Fruit fly (Drosophila melanogaster) whole organism, embryonic: ENCODE measurements around the gene Alg7.
A peak's percentile ranks its signal among the peaks of the same experiment; 100 is the strongest.

Experiments used
- Awh ChIP-seq: fragments of 200-800 bp; sonication (Bioruptor generic); IDR thresholded peaks from 2 replicates; pipeline ENCODE4, ENCODE4 v1.3.6; 2022; ENCODE audit warnings: missing biosample characterization, missing genetic modification characterization
- B-H2 ChIP-seq: fragments of 200-800 bp; sonication (Bioruptor generic); optimal IDR thresholded peaks from 2 replicates; lab custom pipeline; 2018; ENCODE audit warnings: missing biosample characterization, mild to moderate bottlenecking, missing genetic modification characterization
- Blimp-1 ChIP-seq: fragments of 200-800 bp; sonication (Bioruptor generic); optimal IDR thresholded peaks from 3 replicates; lab custom pipeline; 2018; ENCODE audit warnings: missing biosample characterization, missing genetic modification characterization, mild to moderate bottlenecking, moderate library complexity, missing genetic modification reagents
- CG10565 ChIP-seq: fragments of 200-800 bp; sonication (Bioruptor generic); optimal IDR thresholded peaks from 3 replicates; lab custom pipeline; 2016; ENCODE audit warnings: missing biosample characterization, mild to moderate bottlenecking, missing genetic modification characterization
- CG10654 ChIP-seq: fragments of 200-800 bp; sonication (Bioruptor generic); optimal IDR thresholded peaks from 2 replicates; lab custom pipeline; 2016; ENCODE audit warnings: missing biosample characterization, missing genetic modification characterization
- CG11093 ChIP-seq: fragments of 200-800 bp; sonication (Bioruptor generic); IDR thresholded peaks from 3 replicates; pipeline ENCODE4 v1.3.6; 2022; ENCODE audit warnings: missing biosample characterization, missing genetic modification characterization
- CG11398 ChIP-seq: fragments of 200-800 bp; sonication (Bioruptor generic); optimal IDR thresholded peaks from 2 replicates; lab custom pipeline; 2016; ENCODE audit warnings: missing biosample characterization, missing genetic modification characterization
- CG12104 ChIP-seq: fragments of 200-800 bp; sonication (Bioruptor generic); optimal IDR thresholded peaks from 3 replicates; lab custom pipeline; 2016; ENCODE audit warnings: missing biosample characterization, missing genetic modification characterization
- CG13424 ChIP-seq: fragments of 200-800 bp; sonication (Bioruptor generic); optimal IDR thresholded peaks from 2 replicates; lab custom pipeline; 2019; ENCODE audit warnings: missing biosample characterization, mild to moderate bottlenecking, missing genetic modification characterization, moderate library complexity
- CG13775 ChIP-seq: fragments of 200-800 bp; sonication (Bioruptor generic); optimal IDR thresholded peaks from 3 replicates; lab custom pipeline; 2017; ENCODE audit warnings: missing biosample characterization, mild to moderate bottlenecking, missing genetic modification characterization
- CG14050 ChIP-seq: fragments of 200-800 bp; sonication (Bioruptor generic); IDR thresholded peaks from 3 replicates; pipeline ENCODE4 v1.3.6; 2022; ENCODE audit warnings: missing biosample characterization, missing genetic modification characterization
- CG16779 ChIP-seq: fragments of 200-800 bp; sonication (Bioruptor generic); IDR thresholded peaks from 2 replicates; pipeline ENCODE4 v1.3.6; 2022; ENCODE audit warnings: missing biosample characterization, missing genetic modification characterization
- CG2116 ChIP-seq: fragments of 200-800 bp; sonication (Bioruptor generic); optimal IDR thresholded peaks from 3 replicates; lab custom pipeline; 2018; ENCODE audit warnings: missing biosample characterization, mild to moderate bottlenecking, missing genetic modification characterization
- CG32767 ChIP-seq: fragments of 200-800 bp; sonication (Bioruptor generic); IDR thresholded peaks from 2 replicates; pipeline ENCODE4 v1.3.6; 2022; ENCODE audit warnings: missing biosample characterization, missing genetic modification characterization
- CG3838 ChIP-seq: fragments of 200-800 bp; sonication (Bioruptor generic); optimal IDR thresholded peaks from 3 replicates; lab custom pipeline; 2016; ENCODE audit warnings: missing biosample characterization, missing genetic modification characterization
- CG6683 ChIP-seq: fragments of 200-800 bp; sonication (Bioruptor generic); optimal IDR thresholded peaks from 2 replicates; lab custom pipeline; 2017; ENCODE audit warnings: missing biosample characterization, mild to moderate bottlenecking, missing genetic modification characterization, missing genetic modification reagents
- CG7357 ChIP-seq: fragments of 200-800 bp; sonication (Bioruptor generic); IDR thresholded peaks from 3 replicates; pipeline ENCODE4 v1.3.6; 2022; ENCODE audit warnings: missing biosample characterization, missing genetic modification characterization
- CG7786 ChIP-seq: fragments of 200-800 bp; sonication (Bioruptor generic); optimal IDR thresholded peaks from 2 replicates; lab custom pipeline; 2016; ENCODE audit warnings: missing biosample characterization, missing genetic modification characterization
- CG7963 ChIP-seq: fragments of 200-800 bp; sonication (Bioruptor generic); IDR thresholded peaks from 3 replicates; pipeline ENCODE4 v1.3.6; 2022; ENCODE audit warnings: missing biosample characterization, missing genetic modification characterization; ENCODE audit not compliant: partially characterized antibody
- CG8765 ChIP-seq: fragments of 200-800 bp; sonication (Bioruptor generic); IDR thresholded peaks from 2 replicates; pipeline ENCODE4 v1.3.6; 2022; ENCODE audit warnings: missing biosample characterization, missing genetic modification characterization
- CG9437 ChIP-seq: fragments of 200-800 bp; sonication (Bioruptor generic); optimal IDR thresholded peaks from 2 replicates; lab custom pipeline; 2018; ENCODE audit warnings: missing biosample characterization, mild to moderate bottlenecking, missing genetic modification characterization
- CrebB ChIP-seq: fragments of 200-800 bp; sonication (Bioruptor generic); optimal IDR thresholded peaks from 3 replicates; lab custom pipeline; 2018; ENCODE audit warnings: missing biosample characterization, mild to moderate bottlenecking, missing genetic modification characterization
- E2f1 ChIP-seq: fragments of 200-800 bp; sonication (Bioruptor generic); IDR thresholded peaks from 2 replicates; pipeline ENCODE4 v1.3.6; 2022; ENCODE audit warnings: missing biosample characterization, missing genetic modification characterization
- Fer2 ChIP-seq: fragments of 200-800 bp; sonication (Bioruptor generic); optimal IDR thresholded peaks from 2 replicates; lab custom pipeline; 2018; ENCODE audit warnings: missing biosample characterization, mild to moderate bottlenecking, missing genetic modification characterization, moderate library complexity
- Gug ChIP-seq: fragments of 200-800 bp; sonication (Bioruptor generic); IDR thresholded peaks from 4 replicates; pipeline ENCODE4 v1.3.6; 2022; ENCODE audit warnings: missing biosample characterization, missing genetic modification characterization
- HmgZ ChIP-seq: fragments of 200-800 bp; sonication (Bioruptor generic); optimal IDR thresholded peaks from 2 replicates; lab custom pipeline; 2018; ENCODE audit warnings: missing biosample characterization, mild to moderate bottlenecking, missing genetic modification characterization
- Hr39 ChIP-seq: fragments of >200 bp; optimal IDR thresholded peaks from 2 replicates; lab custom pipeline; 2017
- MESR4 ChIP-seq: fragments of 200-800 bp; sonication (Bioruptor generic); optimal IDR thresholded peaks from 2 replicates; lab custom pipeline; 2018; ENCODE audit warnings: missing biosample characterization, mild to moderate bottlenecking, missing genetic modification characterization, moderate library complexity
- Mrtf ChIP-seq: fragments of 200-800 bp; sonication (Bioruptor generic); IDR thresholded peaks from 3 replicates; pipeline ENCODE4 v1.3.6; 2022; ENCODE audit warnings: missing biosample characterization, missing genetic modification characterization
- NC2β ChIP-seq: fragments of 200-800 bp; sonication (Bioruptor generic); optimal IDR thresholded peaks from 2 replicates; lab custom pipeline; 2016; ENCODE audit warnings: missing biosample characterization, missing genetic modification characterization
- Nf-YA ChIP-seq: fragments of 200-800 bp; sonication (Bioruptor generic); IDR thresholded peaks from 2 replicates; pipeline ENCODE4 v1.3.6; 2022; ENCODE audit warnings: missing biosample characterization, missing genetic modification characterization
- Optix ChIP-seq: fragments of 200-800 bp; sonication (Bioruptor generic); IDR thresholded peaks from 3 replicates; pipeline ENCODE4 v1.3.6; 2022; ENCODE audit warnings: missing biosample characterization, missing genetic modification characterization
- Ptx1 ChIP-seq: fragments of 200-800 bp; sonication (Bioruptor generic); IDR thresholded peaks from 2 replicates; pipeline ENCODE4 v1.3.6; 2022; ENCODE audit warnings: missing biosample characterization, missing genetic modification characterization
- Tbp ChIP-seq: fragments of >200 bp; optimal IDR thresholded peaks from 2 replicates; lab custom pipeline; 2018; ENCODE audit warnings: missing biosample characterization, missing genetic modification characterization
- bigmax ChIP-seq: fragments of 200-800 bp; sonication (Bioruptor generic); optimal IDR thresholded peaks from 2 replicates; lab custom pipeline; 2018; ENCODE audit warnings: missing biosample characterization, mild to moderate bottlenecking, missing genetic modification characterization
- eyg ChIP-seq: fragments of 200-800 bp; sonication (Bioruptor generic); optimal IDR thresholded peaks from 3 replicates; lab custom pipeline; 2016; ENCODE audit warnings: missing biosample characterization, missing genetic modification characterization
- fru ChIP-seq: fragments of >200 bp; optimal IDR thresholded peaks from 2 replicates; lab custom pipeline; 2017
- gsb-n ChIP-seq: fragments of 200-800 bp; sonication (Bioruptor generic); optimal IDR thresholded peaks from 3 replicates; lab custom pipeline; 2018; ENCODE audit warnings: missing biosample characterization, mild to moderate bottlenecking, missing genetic modification characterization
- ham ChIP-seq: fragments of 200-800 bp; sonication (Bioruptor generic); IDR thresholded peaks from 2 replicates; pipeline ENCODE4 v1.3.6; 2022; ENCODE audit warnings: missing biosample characterization, missing genetic modification characterization
- her ChIP-seq: fragments of 200-800 bp; sonication (Bioruptor generic); optimal IDR thresholded peaks from 2 replicates; lab custom pipeline; 2016; ENCODE audit warnings: missing biosample characterization, missing genetic modification characterization
- hth ChIP-seq: fragments of >200 bp; optimal IDR thresholded peaks from 2 replicates; lab custom pipeline; 2017; ENCODE audit warnings: inconsistent platforms
- jumu ChIP-seq: fragments of 200-800 bp; sonication (Bioruptor generic); optimal IDR thresholded peaks from 3 replicates; lab custom pipeline; 2016; ENCODE audit warnings: missing biosample characterization, missing genetic modification characterization
- luna ChIP-seq: fragments of 200-800 bp; sonication (Bioruptor generic); optimal IDR thresholded peaks from 2 replicates; lab custom pipeline; 2016; ENCODE audit warnings: missing biosample characterization, missing genetic modification characterization
- maf-S ChIP-seq: fragments of 200-800 bp; sonication (Bioruptor generic); optimal IDR thresholded peaks from 2 replicates; lab custom pipeline; 2016; ENCODE audit warnings: missing biosample characterization, missing genetic modification characterization
- pho ChIP-seq: fragments of 200-800 bp; sonication (Bioruptor generic); optimal IDR thresholded peaks from 2 replicates; lab custom pipeline; 2016; ENCODE audit warnings: missing biosample characterization, missing genetic modification characterization
- pnt ChIP-seq: fragments of 200-800 bp; sonication (Bioruptor generic); optimal IDR thresholded peaks from 3 replicates; lab custom pipeline; 2016; ENCODE audit warnings: missing biosample characterization, missing genetic modification characterization
- salm ChIP-seq: fragments of 200-800 bp; sonication (Bioruptor generic); optimal IDR thresholded peaks from 2 replicates; lab custom pipeline; 2018; ENCODE audit warnings: missing biosample characterization, mild to moderate bottlenecking, missing genetic modification characterization
- slbo ChIP-seq: fragments of 200-800 bp; sonication (Bioruptor generic); IDR thresholded peaks from 2 replicates; pipeline ENCODE4 v1.3.6; 2022; ENCODE audit warnings: missing biosample characterization, missing genetic modification characterization
- trem ChIP-seq: fragments of 200-800 bp; optimal IDR thresholded peaks from 3 replicates; lab custom pipeline; 2019; ENCODE audit warnings: missing biosample characterization, mild to moderate bottlenecking, missing genetic modification characterization, moderate library complexity
- vfl ChIP-seq: fragments of 200-800 bp; sonication (Bioruptor generic); optimal IDR thresholded peaks from 2 replicates; lab custom pipeline; 2016; ENCODE audit warnings: missing biosample characterization, missing genetic modification characterization
- zfh1 ChIP-seq: fragments of 200-800 bp; sonication (Bioruptor generic); IDR thresholded peaks from 3 replicates; pipeline ENCODE4 v1.3.6; 2022; ENCODE audit warnings: missing biosample characterization, missing genetic modification characterization

The Alg7 gene

DNA sequence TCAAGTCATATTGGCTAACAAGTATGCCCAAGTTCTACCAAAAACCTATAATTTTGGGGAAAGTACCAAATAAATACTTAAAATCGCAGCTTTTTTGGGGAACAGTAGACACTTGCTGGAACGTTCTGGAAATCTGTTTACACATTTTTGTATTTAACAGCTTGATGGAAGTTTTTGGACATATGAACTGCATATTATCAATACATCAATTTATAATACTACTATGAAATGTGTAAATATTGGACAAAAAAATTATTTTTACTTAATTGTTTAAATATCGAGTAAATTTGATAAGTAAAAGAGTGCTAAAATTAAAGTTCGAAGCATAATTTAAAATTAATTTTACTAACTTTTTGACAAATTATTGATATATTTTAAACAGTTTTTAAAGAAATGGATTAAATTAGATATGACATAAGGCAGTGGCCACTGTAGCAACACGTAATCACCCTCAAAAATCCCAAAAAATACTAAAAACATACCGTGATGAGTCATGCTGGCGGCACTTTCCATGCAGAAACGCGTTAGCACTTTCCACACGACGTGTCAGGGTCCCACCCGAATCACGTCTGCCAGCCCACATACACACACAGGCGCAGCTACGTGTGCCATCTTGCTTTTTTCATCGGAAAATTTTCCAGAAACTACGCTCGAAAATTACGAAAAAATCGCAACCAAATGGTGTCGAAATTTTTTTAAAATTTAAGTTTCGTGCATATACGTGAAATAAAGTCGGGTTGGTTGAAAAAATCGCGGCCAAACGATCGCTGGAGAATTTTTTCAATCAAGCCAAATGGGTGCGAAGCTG is 13.8 kb upstream of the Alg7 start, which contains the start of gene Sirt1 (continued):
- TF ChIP-seq CG13424 (tag; lab: Kevin White, UChicago) (peak; percentile 93), ham (GFP tag; lab: Robert Waterston, UW) (no peak), CG16779 (0 out of 2 replicates have a peak, but pooled peaks have one; percentile 21), fru (lab: Kevin White, UChicago) (no peak), pnt (GFP tag; lab: Kevin White, UChicago) (peak; percentile 59), CG7963 (GFP tag; lab: Robert Waterston, UW) (no peak), Gug (peak; percentile 77; the same call in 3 of the 4 replicates), CG6683 (GFP tag; lab: Kevin White, UChicago) (peak; percentile 24), CG13775 (GFP tag; lab: Kevin White, UChicago) (peak; percentile 91), CG7357 (peak; percentile 83), trem (peak; percentile 61), CG14050 (GFP tag; lab: Robert Waterston, UW) (0 out of 3 replicates have a peak, but pooled peaks have one; percentile 47), jumu (peak; percentile 22), Awh (peak; percentile 61; the same call in 1 of the 2 replicates), her (GFP tag; lab: Kevin White, UChicago) (peak; percentile 42), CG12104 (peak; percentile 88), NC2β (GFP tag; lab: Kevin White, UChicago) (no peak), MESR4 (peak; percentile 99), CG9437 (GFP tag; lab: Kevin White, UChicago) (peak; percentile 94), pho (peak; percentile 52), CG11398 (GFP tag; lab: Kevin White, UChicago) (no peak), Nf-YA (GFP tag; lab: Robert Waterston, UW) (no peak), Blimp-1 (GFP tag; lab: Kevin White, UChicago) (no peak), B-H2 (GFP tag; lab: Kevin White, UChicago) (peak; percentile 30), Ptx1 (GFP tag; lab: Robert Waterston, UW) (peak; percentile 89), CG8765 (GFP tag; lab: Robert Waterston, UW) (peak; percentile 49; the same call in 1 of the 2 replicates), CG7786 (peak; percentile 16), Tbp (no peak), Optix (no peak), Fer2 (tag; lab: Kevin White, UChicago) (peak; percentile 74), CrebB (peak; percentile 34), Mrtf (GFP tag; lab: Robert Waterston, UW) (peak; percentile 66), HmgZ (tag; lab: Kevin White, UChicago) (peak; percentile 34), eyg (GFP tag; lab: Kevin White, UChicago) (peak; percentile 4), gsb-n (peak; percentile 85), maf-S (GFP tag; lab: Kevin White, UChicago) (no peak), luna (GFP tag; lab: Kevin White, UChicago) (no peak), vfl (peak; percentile 10), CG32767 (peak; percentile 98), CG10565 (GFP tag; lab: Kevin White, UChicago) (no peak), slbo (peak; percentile 89), salm (peak; percentile 48), E2f1 (GFP tag; lab: Robert Waterston, UW) (peak; percentile 79), Hr39 (lab: Kevin White, UChicago) (no peak), zfh1 (GFP tag; lab: Robert Waterston, UW) (peak; percentile 66; the same call in 1 of the 3 replicates), CG11093 (GFP tag; lab: Robert Waterston, UW) (peak; percentile 86), hth (no peak), CG3838 (GFP tag; lab: Kevin White, UChicago) (no peak), CG2116 (GFP tag; lab: Kevin White, UChicago) (peak; percentile 66), CG10654 (GFP tag; lab: Kevin White, UChicago) (peak; percentile 76), bigmax (GFP tag; lab: Kevin White, UChicago) (no peak)
